Worm (Caenorhabditis elegans) whole organism, midembryonic: Measurements from ENCODE around the gene mdt-8.
A peak's percentile ranks its signal among the peaks of the same experiment; 100 is the strongest.

Experiments used
- T22C8.4 ChIP-seq: fragments of 200-800 bp; sonication (Bioruptor generic); IDR thresholded peaks from 2 replicates; pipeline ENCODE4 v1.3.6; 2022; ENCODE audit warnings: missing genetic modification characterization, missing compliant biosample characterization
- cog-1 ChIP-seq: sonication (generic microtip); optimal IDR thresholded peaks from 2 replicates; lab custom pipeline; 2016; ENCODE audit warnings: missing genetic modification characterization, missing compliant biosample characterization
- flt-1 ChIP-seq: fragments of 200-800 bp; sonication (Bioruptor generic); IDR thresholded peaks from 2 replicates; pipeline ENCODE4 v1.3.6; 2022; ENCODE audit warnings: missing genetic modification characterization, missing compliant biosample characterization
- klf-2 ChIP-seq: fragments of 200-800 bp; sonication (Bioruptor generic); conservative IDR thresholded peaks from 2 replicates; pipeline ENCODE4 v1.3.6; 2022; ENCODE audit warnings: missing genetic modification reagents, missing genetic modification characterization, missing compliant biosample characterization
- med-1 ChIP-seq: sonication (generic microtip); optimal IDR thresholded peaks from 2 replicates; lab custom pipeline; 2017; ENCODE audit warnings: missing genetic modification characterization, mild to moderate bottlenecking, missing compliant biosample characterization, antibody characterized with exemption, missing genetic modification reagents; ENCODE audit not compliant: insufficient read depth
- ref-1 ChIP-seq: fragments of 200-800 bp; sonication (Bioruptor generic); conservative IDR thresholded peaks from 2 replicates; pipeline ENCODE4 v1.3.6; 2022; ENCODE audit warnings: missing genetic modification reagents, missing genetic modification characterization, missing compliant biosample characterization
- tab-1 ChIP-seq: fragments of 200-800 bp; sonication (Bioruptor generic); IDR thresholded peaks from 2 replicates; pipeline ENCODE4 v1.3.6; 2022; ENCODE audit warnings: missing genetic modification characterization, missing compliant biosample characterization
- ztf-23 ChIP-seq: fragments of 200-800 bp; sonication (Bioruptor generic); IDR thresholded peaks from 2 replicates; pipeline ENCODE4 v1.3.6; 2022; ENCODE audit warnings: missing genetic modification reagents, missing genetic modification characterization, missing compliant biosample characterization
- ztf-29 ChIP-seq: fragments of 200-800 bp; sonication (Bioruptor generic); IDR thresholded peaks from 2 replicates; pipeline ENCODE4 v1.3.6; 2022; ENCODE audit warnings: missing genetic modification reagents, missing genetic modification characterization, missing compliant biosample characterization

mdt-8 gene

DNA sequence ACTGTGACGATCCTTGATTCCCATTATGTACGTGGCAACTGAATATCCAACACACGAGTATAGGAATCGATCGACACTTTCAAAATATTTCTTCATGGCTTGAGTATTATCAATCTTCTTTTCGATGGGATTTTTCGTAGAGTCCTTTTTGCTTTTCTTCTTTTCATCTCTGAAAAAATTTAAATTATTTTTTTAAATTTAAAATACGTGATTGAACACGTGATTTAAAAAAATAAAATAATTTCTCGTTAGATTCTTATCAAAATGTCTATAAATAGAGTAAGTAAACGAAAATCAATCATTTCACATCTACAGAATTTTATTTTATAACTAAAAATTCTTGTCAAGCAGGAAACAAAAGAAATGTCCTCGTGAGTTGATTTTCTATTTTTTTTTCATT is 12.3 kb downstream of the mdt-8 start, which contains the start of gene Y62F5A.10:
Gene Y62F5A.10, plus strand, starts transcription at position 301 of the 400 bp plus-strand sequence.
- TF ChIP-seq cog-1 (tag; lab: Kevin White, UChicago) (no peak), tab-1 (GFP tag; lab: Robert Waterston, UW) (no peak), klf-2 (GFP tag; lab: Robert Waterston, UW) (no peak), T22C8.4 (GFP tag; lab: Robert Waterston, UW) (no peak), flt-1 (GFP tag; lab: Robert Waterston, UW) (no peak), ztf-23 (GFP tag; lab: Robert Waterston, UW) (no peak)

DNA sequence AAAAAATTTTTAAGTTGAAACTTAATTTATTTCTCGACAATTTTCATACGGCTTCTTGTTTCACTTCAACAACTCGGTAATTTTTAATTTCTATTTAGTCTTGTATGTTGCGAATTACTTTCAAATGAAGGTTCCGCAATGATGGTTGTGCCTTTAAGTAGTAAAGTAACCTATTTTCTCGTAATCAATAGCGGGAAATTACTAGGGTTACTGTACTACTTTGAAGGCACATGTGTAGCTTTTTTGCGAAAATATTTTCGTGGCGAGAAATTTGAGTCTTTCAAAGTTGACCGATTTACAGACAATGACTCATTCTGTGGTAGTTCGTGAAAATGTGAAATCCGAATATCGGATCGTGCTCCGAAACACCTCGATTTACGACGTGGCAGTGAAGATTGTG is 15.4 kb downstream of the mdt-8 start, which contains the start of gene B0334.10:
Gene B0334.10, plus strand, starts transcription at position 301 of the 400 bp plus-strand sequence.
- no peak for TF ChIP-seq ref-1 (GFP tag; lab: Robert Waterston, UW)
- no peak for TF ChIP-seq med-1 (GFP tag; lab: Kevin White, UChicago)
- no peak for TF ChIP-seq T22C8.4 (GFP tag; lab: Robert Waterston, UW)
- TF ChIP-seq cog-1 (tag; lab: Kevin White, UChicago) = no peak
- TF ChIP-seq ztf-23 (GFP tag; lab: Robert Waterston, UW) = no peak
- TF ChIP-seq ztf-29 (GFP tag; lab: Robert Waterston, UW) = no peak
- no peak for TF ChIP-seq klf-2 (GFP tag; lab: Robert Waterston, UW)
- TF ChIP-seq flt-1 (GFP tag; lab: Robert Waterston, UW) = no peak
- no peak for TF ChIP-seq tab-1 (GFP tag; lab: Robert Waterston, UW)

DNA sequence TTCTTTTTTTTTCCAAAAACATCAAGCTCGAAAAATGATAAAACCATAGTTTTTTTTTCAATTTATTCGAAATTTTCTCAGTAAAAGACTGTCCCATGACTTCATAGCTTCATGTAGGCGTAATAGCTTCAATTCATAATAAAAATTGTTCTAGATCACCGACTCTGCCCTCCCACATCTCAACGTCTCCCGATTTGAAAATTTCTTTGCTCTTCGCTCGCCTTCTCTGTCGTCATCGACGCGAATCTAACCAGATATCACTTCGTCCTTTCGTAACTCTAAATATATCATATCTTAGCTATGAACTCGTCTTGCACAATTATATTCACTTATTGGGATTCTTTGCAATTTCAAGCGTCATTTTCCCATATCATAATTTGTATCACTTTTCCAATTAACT is 18.8 kb downstream of the mdt-8 start, which contains the start of gene srh-44:
Gene srh-44, plus strand, starts transcription at position 301 of the 400 bp plus-strand sequence.
- no peak for TF ChIP-seq med-1 (GFP tag; lab: Kevin White, UChicago)
- no peak for TF ChIP-seq klf-2 (GFP tag; lab: Robert Waterston, UW)
- TF ChIP-seq tab-1 (GFP tag; lab: Robert Waterston, UW) = no peak
- TF ChIP-seq ref-1 (GFP tag; lab: Robert Waterston, UW) = no peak
- no peak for TF ChIP-seq cog-1 (tag; lab: Kevin White, UChicago)
- no peak for TF ChIP-seq T22C8.4 (GFP tag; lab: Robert Waterston, UW)
- no peak for TF ChIP-seq ztf-23 (GFP tag; lab: Robert Waterston, UW)
- no peak for TF ChIP-seq ztf-29 (GFP tag; lab: Robert Waterston, UW)
- TF ChIP-seq flt-1 (GFP tag; lab: Robert Waterston, UW) = no peak

DNA sequence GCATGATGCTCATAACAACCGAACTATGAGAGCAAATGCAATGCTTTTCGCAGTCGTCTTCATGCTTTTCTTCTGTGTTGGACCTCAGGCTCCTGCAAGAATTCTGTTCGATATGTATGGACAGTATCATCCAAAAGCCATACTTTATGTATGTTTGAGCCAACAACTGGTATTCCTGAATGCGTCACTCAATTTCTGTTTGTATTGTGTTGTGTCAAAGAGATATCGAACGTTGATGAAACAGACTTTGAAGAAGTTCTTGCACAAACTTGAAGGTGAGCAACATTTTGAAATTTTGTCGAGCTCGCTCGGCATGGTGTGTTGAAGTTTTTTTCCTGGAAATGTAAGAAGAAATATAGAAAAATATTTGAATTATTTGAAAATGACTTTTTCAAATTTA is 20.7 kb downstream of the mdt-8 start:
- no peak for TF ChIP-seq tab-1 (GFP tag; lab: Robert Waterston, UW)
- TF ChIP-seq med-1 (GFP tag; lab: Kevin White, UChicago) = no peak
- TF ChIP-seq ztf-29 (GFP tag; lab: Robert Waterston, UW) = no peak
- no peak for TF ChIP-seq T22C8.4 (GFP tag; lab: Robert Waterston, UW)
- TF ChIP-seq flt-1 (GFP tag; lab: Robert Waterston, UW) = no peak

DNA sequence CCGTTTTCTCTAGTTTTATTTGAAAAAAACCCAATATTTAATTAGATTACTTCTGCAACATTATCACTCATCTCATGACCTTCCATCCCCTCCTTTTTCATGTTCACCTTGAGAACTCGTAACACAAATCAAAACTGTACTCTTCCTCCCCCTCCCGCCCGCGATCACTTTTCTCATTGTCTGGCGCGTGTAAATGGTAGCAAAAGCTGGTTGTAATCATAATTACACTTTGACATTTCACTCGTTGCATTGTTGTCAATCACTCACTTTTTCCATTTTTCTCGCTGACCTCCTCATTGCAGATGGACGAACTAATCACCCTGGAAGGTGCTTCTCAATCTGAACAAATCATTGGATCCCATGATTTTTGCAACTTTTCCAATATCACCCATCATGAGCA is 23.2 kb downstream of the mdt-8 start, which contains the start of gene npr-41:
Gene npr-41, plus strand, starts transcription at position 301 of the 400 bp plus-strand sequence.
- no peak for TF ChIP-seq ztf-23 (GFP tag; lab: Robert Waterston, UW)
- TF ChIP-seq med-1 (GFP tag; lab: Kevin White, UChicago) = no peak
- no peak for TF ChIP-seq klf-2 (GFP tag; lab: Robert Waterston, UW)
- no peak for TF ChIP-seq flt-1 (GFP tag; lab: Robert Waterston, UW)
- TF ChIP-seq ref-1 (GFP tag; lab: Robert Waterston, UW) = no peak
- no peak for TF ChIP-seq ztf-29 (GFP tag; lab: Robert Waterston, UW)
- TF ChIP-seq cog-1 (tag; lab: Kevin White, UChicago) = no peak
- no peak for TF ChIP-seq tab-1 (GFP tag; lab: Robert Waterston, UW)
- TF ChIP-seq T22C8.4 (GFP tag; lab: Robert Waterston, UW) = no peak

DNA sequence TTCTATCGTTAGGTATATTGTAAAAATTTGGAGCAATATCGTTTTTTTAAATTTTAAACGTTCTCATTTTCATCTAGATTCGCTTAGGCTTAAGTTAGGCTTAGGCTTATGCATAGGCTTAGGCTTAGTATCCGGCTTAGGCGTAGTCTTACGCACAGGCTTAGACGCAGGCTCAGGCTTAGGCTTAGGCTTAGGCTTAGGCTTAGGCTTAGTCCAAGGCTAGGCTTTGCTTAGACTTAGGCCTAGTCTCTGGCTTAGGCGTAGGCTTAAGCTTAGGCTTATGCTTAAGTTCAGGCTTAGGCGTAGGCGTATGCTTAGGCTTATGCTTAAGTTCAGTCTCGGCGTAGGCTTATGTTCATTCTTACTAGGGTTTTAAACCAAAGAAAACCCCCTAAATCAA is 29.9 kb downstream of the mdt-8 start:
- peak; percentile 67; the same call in 1 of the 2 replicates for TF ChIP-seq ztf-29 (GFP tag; lab: Robert Waterston, UW)
- TF ChIP-seq ref-1 (GFP tag; lab: Robert Waterston, UW) = no peak

DNA sequence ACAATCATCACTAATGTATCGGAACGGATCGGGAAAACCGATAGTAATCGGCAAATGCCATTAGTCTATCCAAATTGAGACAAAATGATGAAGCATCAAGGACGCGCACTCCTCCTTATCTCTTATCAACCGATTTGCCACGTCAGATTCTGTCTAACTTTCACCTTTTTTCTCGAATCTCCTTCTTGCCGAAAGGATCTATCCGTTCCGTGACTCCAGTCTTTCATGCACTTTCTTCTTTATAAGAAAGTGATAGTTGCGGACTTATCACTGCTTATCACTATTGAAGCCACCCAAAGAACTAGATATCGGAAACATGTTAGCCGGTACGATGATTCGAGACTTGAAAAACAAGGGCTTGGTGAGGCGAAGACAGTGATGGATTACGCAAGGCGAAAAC is 31.7 kb downstream of the mdt-8 start:
- no peak for TF ChIP-seq ref-1 (GFP tag; lab: Robert Waterston, UW)
- no peak for TF ChIP-seq flt-1 (GFP tag; lab: Robert Waterston, UW)
- TF ChIP-seq cog-1 (tag; lab: Kevin White, UChicago) = no peak
- TF ChIP-seq ztf-23 (GFP tag; lab: Robert Waterston, UW) = no peak
- no peak for TF ChIP-seq T22C8.4 (GFP tag; lab: Robert Waterston, UW)
- no peak for TF ChIP-seq ztf-29 (GFP tag; lab: Robert Waterston, UW)
- no peak for TF ChIP-seq klf-2 (GFP tag; lab: Robert Waterston, UW)
- no peak for TF ChIP-seq med-1 (GFP tag; lab: Kevin White, UChicago)
- no peak for TF ChIP-seq tab-1 (GFP tag; lab: Robert Waterston, UW)

DNA sequence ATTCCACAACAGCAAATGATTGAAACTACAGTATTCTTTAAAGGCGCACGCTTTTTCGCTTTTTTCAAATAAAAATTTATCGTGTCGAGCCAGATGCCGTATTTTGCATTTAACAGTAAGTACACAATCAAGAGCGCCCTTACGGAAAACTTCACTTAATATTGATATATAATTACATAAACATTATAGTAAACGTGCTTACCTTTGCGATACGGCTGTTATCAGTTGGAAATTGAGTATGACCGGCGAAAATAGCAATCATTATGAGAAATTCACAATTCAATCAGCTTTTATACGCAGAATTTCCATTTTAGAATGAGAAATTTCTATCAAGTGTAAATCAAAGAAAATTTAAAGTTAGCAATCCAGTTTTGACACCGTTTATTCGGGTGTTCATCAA is 33.4 kb downstream of the mdt-8 start, which contains the start of gene B0334.20:
Gene B0334.20, minus strand, starts transcription at position 262 of the 400 bp plus-strand sequence.
- TF ChIP-seq T22C8.4 (GFP tag; lab: Robert Waterston, UW) (no peak), tab-1 (GFP tag; lab: Robert Waterston, UW) (no peak), ztf-23 (GFP tag; lab: Robert Waterston, UW) (no peak), med-1 (GFP tag; lab: Kevin White, UChicago) (no peak), klf-2 (GFP tag; lab: Robert Waterston, UW) (no peak), cog-1 (tag; lab: Kevin White, UChicago) (no peak), ref-1 (GFP tag; lab: Robert Waterston, UW) (no peak), ztf-29 (GFP tag; lab: Robert Waterston, UW) (no peak), flt-1 (GFP tag; lab: Robert Waterston, UW) (no peak)

DNA sequence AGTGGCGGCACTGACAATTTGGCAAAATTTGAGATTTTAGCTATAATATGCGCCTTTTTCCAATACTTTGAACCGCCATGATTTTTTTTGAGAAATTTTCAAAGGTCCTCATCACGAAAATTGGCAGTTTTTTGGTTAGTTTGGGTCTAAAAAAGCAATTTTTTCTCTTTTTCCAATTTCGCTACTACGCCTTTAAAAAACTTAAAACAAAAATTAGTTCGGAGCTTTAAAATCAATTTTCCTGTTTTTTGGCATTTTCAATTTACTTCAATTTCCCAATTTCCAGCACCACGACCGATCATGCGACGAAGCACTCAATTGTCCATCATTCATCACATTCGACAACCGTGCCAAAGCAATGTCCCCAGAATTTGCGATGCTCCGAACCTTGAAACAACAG is 36.3 kb downstream of the mdt-8 start, which contains the start of gene B0334.5:
Gene B0334.5, plus strand, starts transcription at position 301 of the 400 bp plus-strand sequence.
- TF ChIP-seq ztf-23 (GFP tag; lab: Robert Waterston, UW) = 0 out of 2 replicates have a peak, but pooled peaks have one; percentile 31
- TF ChIP-seq cog-1 (tag; lab: Kevin White, UChicago) = no peak
